Fruit fly (Drosophila melanogaster): ENCODE measurements around the gene CG15034.

DNA sequence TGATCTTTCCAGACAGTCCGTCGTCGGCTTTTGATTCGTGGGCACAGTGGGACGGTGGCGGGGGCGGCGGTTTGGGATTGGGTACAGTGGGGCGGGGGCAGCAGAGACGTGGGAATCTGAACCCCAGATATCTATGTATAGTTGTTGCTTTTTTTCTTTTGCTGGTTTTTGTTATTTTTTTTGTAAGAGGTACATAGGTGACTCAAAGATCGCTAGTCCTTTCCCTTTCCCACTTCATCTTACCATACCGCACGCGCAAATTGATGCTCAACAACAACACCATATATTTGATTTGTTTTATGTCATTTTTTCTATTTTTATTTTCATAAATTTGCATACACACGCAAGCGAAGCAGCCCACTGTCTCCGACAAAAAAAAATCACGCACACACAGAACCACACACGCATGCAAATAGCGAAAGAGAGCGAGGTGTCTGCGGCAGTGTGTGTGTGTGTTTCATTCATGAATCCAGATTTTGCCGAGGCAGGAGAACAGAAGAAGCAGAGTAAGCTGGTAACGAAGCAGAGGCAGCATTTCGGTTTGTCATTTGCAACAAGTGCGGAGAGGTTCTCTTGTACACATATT, 41.5 kb downstream of the CG15034 start:
- TF ChIP-seq Dll (optimal IDR thresholded peaks at IDR 0.05) (no peak), usp (GFP tag; optimal IDR thresholded peaks at IDR 0.05) (no peak), pan (optimal IDR thresholded peaks at IDR 0.05) (no peak), CG8478 (optimal IDR thresholded peaks at IDR 0.05) (no peak)
